Worm (Caenorhabditis elegans): Measurements from ENCODE around the gene elmd-1.

- TF ChIP-seq dao-5 (tag; optimal IDR thresholded peaks at IDR 0.05) (no peak), him-1 (tag; optimal IDR thresholded peaks at IDR 0.05) (no peak), W03F9.2 (tag; optimal IDR thresholded peaks at IDR 0.05) (no peak)
Observed at ce11 chrIII:3355791-3356190, 33.9 kb upstream of the elmd-1 start.

Measured in whole organism, L4/young adult.